Fruit fly (Drosophila melanogaster) whole organism, embryonic: ENCODE data around the gene CG11068.

Experiments
- Atf-2 ChIP-seq: fragments of 200-800 bp; sonication (Bioruptor generic); optimal IDR thresholded peaks from 2 replicates; lab custom pipeline; 2016; ENCODE audit warnings: missing biosample characterization, missing genetic modification characterization
- B-H1 ChIP-seq: fragments of 200-800 bp; sonication (Bioruptor generic); IDR thresholded peaks from 3 replicates; pipeline ENCODE4 v1.3.6; 2022; ENCODE audit warnings: missing biosample characterization, missing genetic modification characterization
- CG1602 ChIP-seq: fragments of 200-800 bp; sonication (Bioruptor generic); optimal IDR thresholded peaks from 3 replicates; lab custom pipeline; 2016; ENCODE audit warnings: missing biosample characterization, missing genetic modification characterization
- CG33213 ChIP-seq: fragments of 200-800 bp; sonication (Bioruptor generic); optimal IDR thresholded peaks from 3 replicates; lab custom pipeline; 2016; ENCODE audit warnings: missing biosample characterization, missing genetic modification characterization
- Dll ChIP-seq: fragments of 200-800 bp; sonication (Bioruptor generic); IDR thresholded peaks from 4 replicates; pipeline ENCODE4 v1.3.6; 2022; ENCODE audit warnings: missing biosample characterization, missing genetic modification characterization; ENCODE audit not compliant: partially characterized antibody
- GATAe ChIP-seq: fragments of 200-800 bp; sonication (Bioruptor generic); conservative IDR thresholded peaks from 2 replicates; pipeline ENCODE4 v1.3.6; 2022; ENCODE audit warnings: missing biosample characterization, missing genetic modification characterization
- MESR4 ChIP-seq: fragments of 200-800 bp; sonication (Bioruptor generic); optimal IDR thresholded peaks from 2 replicates; lab custom pipeline; 2018; ENCODE audit warnings: missing biosample characterization, mild to moderate bottlenecking, missing genetic modification characterization, moderate library complexity
- bsh ChIP-seq, 2 experiments: fragments of 200-800 bp; sonication (Bioruptor generic); optimal IDR thresholded peaks; 2 replicates each; lab custom pipeline; 2017 to 2018; ENCODE audit warnings: mild to moderate bottlenecking in 2 of 2, missing biosample characterization in 2 of 2, missing genetic modification characterization in 2 of 2, moderate library complexity in 1 of 2
- toy ChIP-seq: fragments of 200-800 bp; sonication (Bioruptor generic); IDR thresholded peaks from 2 replicates; pipeline ENCODE4 v1.3.6; 2022; ENCODE audit warnings: missing biosample characterization, missing genetic modification characterization

DNA sequence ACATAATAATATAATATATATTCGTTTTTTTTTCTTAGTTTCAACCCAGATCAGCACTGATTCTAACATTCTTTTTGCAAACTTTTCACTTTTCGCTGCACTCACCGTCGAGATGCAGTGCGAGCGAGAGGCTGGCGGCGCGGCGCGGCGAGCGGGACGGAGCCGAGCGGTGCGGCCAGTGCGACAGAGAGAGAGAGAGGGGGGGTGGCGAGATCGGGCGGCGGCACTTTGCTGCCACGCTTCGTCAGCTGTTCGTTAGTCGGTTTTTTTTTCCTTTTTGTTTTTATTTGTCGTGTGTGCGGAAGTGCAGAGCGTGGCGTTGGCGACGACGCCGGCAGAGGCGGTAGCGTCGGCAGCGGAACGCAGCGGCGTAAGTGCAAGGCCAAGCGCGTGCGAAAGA, 21.2 kb upstream of the CG11068 start:
- TF ChIP-seq B-H1 (GFP tag; lab: Robert Waterston, UW): no peak
- no peak for TF ChIP-seq toy (GFP tag; lab: Robert Waterston, UW)
- TF ChIP-seq MESR4 (GFP tag; lab: Kevin White, UChicago): no peak
- TF ChIP-seq Atf-2 (GFP tag; lab: Kevin White, UChicago): no peak
- no peak for TF ChIP-seq CG33213 (GFP tag; lab: Kevin White, UChicago)
- TF ChIP-seq Dll (GFP tag; lab: Robert Waterston, UW): no peak
- TF ChIP-seq CG1602: no peak
- no peak for TF ChIP-seq GATAe (GFP tag; lab: Robert Waterston, UW)
- TF ChIP-seq bsh (GFP tag; optimal IDR thresholded peaks at IDR 0.05; lab: Kevin White, UChicago): no peak
